Worm (Caenorhabditis elegans) whole organism, L4/young adult: ENCODE results near the gene C53D6.8.

Source experiments
- W03F9.2 ChIP-seq: fragments of 150-350 bp; optimal IDR thresholded peaks from 2 replicates; lab custom pipeline; 2014; ENCODE audit warnings: missing biosample characterization, missing genetic modification characterization
- dao-5 ChIP-seq: sonication (generic microtip); optimal IDR thresholded peaks from 2 replicates; lab custom pipeline; 2016; ENCODE audit warnings: missing genotype, missing genetic modification characterization, moderate library complexity, missing compliant biosample characterization
- him-1 ChIP-seq: sonication (generic microtip); optimal IDR thresholded peaks from 2 replicates; lab custom pipeline; 2016; ENCODE audit warnings: missing genotype, missing genetic modification reagents, missing genetic modification characterization, missing compliant biosample characterization

- no peak for TF ChIP-seq dao-5
- no peak for TF ChIP-seq him-1 (tag; lab: Kevin White, UChicago)
- TF ChIP-seq W03F9.2 (tag; lab: Kevin White, UChicago): no peak
These were observed 50.5 kb downstream of the C53D6.8 start for ce11 chrIV:8951953-8952567.
